Worm (Caenorhabditis elegans) whole organism, early embryonic: Measurements from ENCODE around the gene fbxa-183.

Source experiments
- aly-1 ChIP-seq: sonication (generic microtip); optimal IDR thresholded peaks from 2 replicates; lab custom pipeline; 2016; ENCODE audit warnings: missing genetic modification characterization, missing compliant biosample characterization
- ama-1 ChIP-seq: fragments of 150-350 bp; optimal IDR thresholded peaks from 2 replicates; lab custom pipeline; 2014
- flt-1 ChIP-seq: fragments of 200-800 bp; sonication (Bioruptor generic); IDR thresholded peaks from 2 replicates; pipeline ENCODE4 v1.3.6; 2022; ENCODE audit warnings: missing genetic modification characterization, missing compliant biosample characterization
- hmbx-1 ChIP-seq: sonication (generic microtip); optimal IDR thresholded peaks from 2 replicates; lab custom pipeline; 2016; ENCODE audit warnings: mild to moderate bottlenecking, missing genetic modification characterization, missing compliant biosample characterization
- pes-1 ChIP-seq: fragments of 200-800 bp; sonication (Bioruptor generic); IDR thresholded peaks from 2 replicates; pipeline ENCODE4 v1.3.6; 2022; ENCODE audit warnings: missing genetic modification reagents, missing genetic modification characterization, missing compliant biosample characterization

DNA sequence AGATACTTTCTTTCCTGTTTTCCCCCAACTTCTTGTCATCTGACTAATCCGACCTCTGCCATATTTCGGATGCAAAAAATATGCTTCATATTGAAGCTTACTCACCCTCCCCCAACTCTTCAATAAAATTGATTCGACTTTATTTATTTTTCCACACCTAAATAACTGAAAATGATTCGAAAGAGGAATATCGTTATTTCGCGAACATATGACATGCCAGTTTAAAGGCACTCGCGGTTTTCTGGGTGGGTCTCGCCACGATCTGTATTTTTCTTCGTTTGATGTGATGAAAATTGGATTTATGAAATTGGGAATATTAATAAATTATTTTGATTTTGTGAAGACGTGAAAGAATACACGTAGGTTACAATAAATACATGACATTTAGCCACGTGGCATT, 11.0 kb downstream of the fbxa-183 start, which contains the start of gene F44E7.3:
- TF ChIP-seq ama-1 (no peak), pes-1 (GFP tag; lab: Robert Waterston, UW) (no peak), flt-1 (GFP tag; lab: Robert Waterston, UW) (no peak), hmbx-1 (no peak), aly-1 (tag; lab: Kevin White, UChicago) (no peak)
